Worm (Caenorhabditis elegans): ENCODE results near the gene C27D8.3.

ce11 chrIV:12743680-12744079 is 32.1 kb upstream of the C27D8.3 start:
- TF ChIP-seq bed-3 (GFP tag; optimal IDR thresholded peaks at IDR 0.05) (no peak), unc-120 (tag; optimal IDR thresholded peaks at IDR 0.05; ENCODE audit: poor library complexity, severe bottlenecking) (no peak), nhr-28 (tag; optimal IDR thresholded peaks at IDR 0.05) (no peak), blmp-1 (tag; optimal IDR thresholded peaks at IDR 0.05) (no peak), nhr-12 (tag; optimal IDR thresholded peaks at IDR 0.05) (no peak), pha-4 (tag; optimal IDR thresholded peaks at IDR 0.05) (no peak)

Data from whole organism, mixed stage, embryonic.